ENCODE assay signal across 3 worm cellular contexts in the genomic region with DNA sequence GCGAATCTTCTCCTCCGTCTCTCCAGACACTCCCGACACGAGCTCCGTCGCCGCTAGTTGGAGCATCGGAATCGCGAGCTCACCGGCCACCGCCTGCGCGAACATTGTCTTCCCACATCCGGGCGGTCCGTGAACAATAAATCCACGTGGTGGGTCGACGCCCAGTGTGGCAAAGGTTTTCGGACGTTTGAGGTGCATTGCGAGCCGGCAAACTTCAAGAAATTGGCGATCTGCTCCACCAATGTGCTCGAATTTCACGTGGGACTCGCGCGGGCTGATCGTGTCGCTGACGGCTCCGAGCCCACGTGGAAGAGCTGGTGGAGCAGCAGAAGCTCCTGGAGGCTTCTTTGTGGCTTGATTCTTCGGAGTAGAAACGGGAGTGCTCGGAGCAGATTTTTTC.
A peak's percentile ranks its signal among the peaks of the same experiment; 100 is the strongest.
TF ChIP-seq lines count a peak whose summit lies in the region.

No protein-coding gene starts in this region.

TF ChIP-seq in whole organism, L4 larva, 104 proteins besides CTCF, POLR2A, EP300 and RAD21:
- TF ChIP-seq set-16 (GFP tag; IDR thresholded peaks at IDR 0.05; lab: Robert Waterston, UW) (peak; percentile 84), nhr-111 (GFP tag; optimal IDR thresholded peaks at IDR 0.05; lab: Kevin White, UChicago) (no peak), aly-2 (tag; optimal IDR thresholded peaks at IDR 0.05; lab: Kevin White, UChicago) (no peak), daf-8 (GFP tag; IDR thresholded peaks at IDR 0.05; lab: Robert Waterston, UW) (no peak), ama-1 (optimal IDR thresholded peaks at IDR 0.05; lab: Kevin White, UChicago) (no peak), hlh-11 (tag; optimal IDR thresholded peaks at IDR 0.05; lab: Kevin White, UChicago) (no peak), sdz-12 (GFP tag; optimal IDR thresholded peaks at IDR 0.05; lab: Kevin White, UChicago) (no peak), lim-7 (GFP tag; IDR thresholded peaks at IDR 0.05; lab: Robert Waterston, UW) (no peak), R02D3.7 (tag; optimal IDR thresholded peaks at IDR 0.05; lab: Kevin White, UChicago) (no peak), dmd-9 (GFP tag; IDR thresholded peaks at IDR 0.05; lab: Robert Waterston, UW) (0 out of 2 replicates have a peak, but pooled peaks have one; percentile 13), T26A8.4 (GFP tag; IDR thresholded peaks at IDR 0.05; lab: Robert Waterston, UW) (no peak), mdt-29 (GFP tag; IDR thresholded peaks at IDR 0.05; lab: Robert Waterston, UW) (no peak), unc-130 (GFP tag; optimal IDR thresholded peaks at IDR 0.05; lab: Kevin White, UChicago) (no peak), ceh-44 (GFP tag; IDR thresholded peaks at IDR 0.05; lab: Robert Waterston, UW) (no peak), nhr-10 (tag; optimal IDR thresholded peaks at IDR 0.05; lab: Kevin White, UChicago) (no peak), arid-1 (GFP tag; conservative IDR thresholded peaks at IDR 0.05; lab: Robert Waterston, UW) (no peak)

TF ChIP-seq in whole organism, late embryonic, 69 proteins besides CTCF, POLR2A, EP300 and RAD21:
- TF ChIP-seq mec-3 (tag; optimal IDR thresholded peaks at IDR 0.05; lab: Kevin White, UChicago; ENCODE audit: borderline replicate concordance) (peak; percentile 31), K02D7.2 (tag; optimal IDR thresholded peaks at IDR 0.05; lab: Kevin White, UChicago) (no peak), ceh-14 (tag; optimal IDR thresholded peaks at IDR 0.05; lab: Kevin White, UChicago) (no peak), ceh-2 (tag; optimal IDR thresholded peaks at IDR 0.05; lab: Kevin White, UChicago) (no peak), gmeb-2 (tag; optimal IDR thresholded peaks at IDR 0.05; lab: Kevin White, UChicago) (no peak), lim-6 (tag; optimal IDR thresholded peaks at IDR 0.05; lab: Kevin White, UChicago) (no peak), elt-4 (tag; optimal IDR thresholded peaks at IDR 0.05; lab: Kevin White, UChicago) (peak; percentile 72), tbx-2 (tag; optimal IDR thresholded peaks at IDR 0.05; lab: Kevin White, UChicago) (no peak), hlh-6 (tag; optimal IDR thresholded peaks at IDR 0.05; lab: Kevin White, UChicago) (peak; percentile 57), ceh-19 (GFP tag; optimal IDR thresholded peaks at IDR 0.05; lab: Kevin White, UChicago) (no peak), ceh-9 (tag; optimal IDR thresholded peaks at IDR 0.05; lab: Kevin White, UChicago) (no peak), eyg-1 (tag; optimal IDR thresholded peaks at IDR 0.05; lab: Kevin White, UChicago) (no peak), ceh-45 (GFP tag; IDR thresholded peaks at IDR 0.05; lab: Robert Waterston, UW) (no peak), dve-1 (tag; optimal IDR thresholded peaks at IDR 0.05; lab: Kevin White, UChicago) (no peak), K09A11.1 (tag; optimal IDR thresholded peaks at IDR 0.05; lab: Kevin White, UChicago; ENCODE audit: insufficient read depth) (no peak), lin-11 (tag; optimal IDR thresholded peaks at IDR 0.05; lab: Kevin White, UChicago) (no peak), unc-3 (GFP tag; conservative IDR thresholded peaks at IDR 0.05; lab: Robert Waterston, UW) (no peak), unc-3 (tag; optimal IDR thresholded peaks at IDR 0.05; lab: Kevin White, UChicago) (no peak), sdc-2 (tag; optimal IDR thresholded peaks at IDR 0.05; lab: Kevin White, UChicago) (peak; percentile 12), pag-3 (tag; optimal IDR thresholded peaks at IDR 0.05; lab: Kevin White, UChicago; ENCODE audit: borderline replicate concordance) (no peak)
TF ChIP-seq in whole organism, late embryonic: peak in this region for 4.

TF ChIP-seq in whole organism, young adult, 124 proteins besides CTCF, POLR2A, EP300 and RAD21:
- TF ChIP-seq mcd-1 (GFP tag; IDR thresholded peaks at IDR 0.05; lab: Robert Waterston, UW) = no peak
- no peak for TF ChIP-seq nhr-179 (tag; optimal IDR thresholded peaks at IDR 0.05; lab: Kevin White, UChicago)
- peak; percentile 84 for TF ChIP-seq zfh-2 (GFP tag; conservative IDR thresholded peaks at IDR 0.05; lab: Robert Waterston, UW)
- no peak for TF ChIP-seq pbrm-1 (GFP tag; IDR thresholded peaks at IDR 0.05; lab: Robert Waterston, UW)
- TF ChIP-seq egrh-3 (GFP tag; IDR thresholded peaks at IDR 0.05; lab: Robert Waterston, UW) = peak; percentile 60; the same call in 1 of the 2 replicates
- no peak for TF ChIP-seq xnd-1 (tag; optimal IDR thresholded peaks at IDR 0.05; lab: Kevin White, UChicago)
- TF ChIP-seq nhr-90 (tag; optimal IDR thresholded peaks at IDR 0.05; lab: Kevin White, UChicago) = no peak
- TF ChIP-seq tbx-9 (tag; optimal IDR thresholded peaks at IDR 0.05; lab: Kevin White, UChicago; ENCODE audit: borderline replicate concordance) = no peak
- TF ChIP-seq egl-18 (GFP tag; IDR thresholded peaks at IDR 0.05; lab: Robert Waterston, UW) = no peak
